Worm (Caenorhabditis elegans) whole organism, L4 larva: Measurements from ENCODE around the gene inpp-1.

Source experiments
- F49E8.2 ChIP-seq: sonication (generic microtip); optimal IDR thresholded peaks from 2 replicates; lab custom pipeline; 2016; ENCODE audit warnings: missing compliant biosample characterization, mild to moderate bottlenecking, missing genetic modification characterization, borderline replicate concordance
- aly-2 ChIP-seq: sonication (generic microtip); optimal IDR thresholded peaks from 2 replicates; lab custom pipeline; 2018; ENCODE audit warnings: missing biosample characterization, missing genetic modification characterization
- fkh-10 ChIP-seq: fragments of 150-350 bp; optimal IDR thresholded peaks from 2 replicates; lab custom pipeline; 2014; ENCODE audit warnings: missing biosample characterization, missing genetic modification reagents, missing genetic modification characterization
- lir-3 ChIP-seq: sonication (generic microtip); optimal IDR thresholded peaks from 2 replicates; lab custom pipeline; 2016; ENCODE audit warnings: mild to moderate bottlenecking, missing genetic modification characterization, missing compliant biosample characterization
- mep-1 ChIP-seq: fragments of 150-350 bp; sonication (generic microtip); optimal IDR thresholded peaks from 3 replicates; lab custom pipeline; 2014; ENCODE audit warnings: missing biosample characterization, missing genetic modification characterization
- nhr-237 ChIP-seq: sonication (generic microtip); optimal IDR thresholded peaks from 2 replicates; lab custom pipeline; 2017; ENCODE audit warnings: missing biosample characterization, missing genetic modification characterization
- nhr-6 ChIP-seq: fragments of 150-350 bp; optimal IDR thresholded peaks from 2 replicates; lab custom pipeline; 2014; ENCODE audit warnings: missing biosample characterization, missing genetic modification characterization
- nhr-76 ChIP-seq: fragments of 150-350 bp; optimal IDR thresholded peaks from 2 replicates; lab custom pipeline; 2014; ENCODE audit warnings: missing biosample characterization, missing genetic modification characterization
- nhr-77 ChIP-seq: fragments of 150-350 bp; optimal IDR thresholded peaks from 2 replicates; lab custom pipeline; 2014; ENCODE audit warnings: missing biosample characterization, missing genetic modification characterization
- snpc-4 ChIP-seq: fragments of 150-350 bp; optimal IDR thresholded peaks from 2 replicates; lab custom pipeline; 2014; ENCODE audit warnings: missing biosample characterization, missing genetic modification characterization
- unc-62 ChIP-seq, 3 experiments: fragments of 150-350 bp in 1 of 3; sonication (generic microtip); optimal IDR thresholded peaks in 2 of 3; peaks in 1 of 3; 1 replicate in 1 of 3; 2 replicates in 2 of 3; lab custom pipeline; 2014 to 2017; ENCODE audit warnings: missing biosample characterization in 3 of 3, missing genetic modification characterization in 3 of 3, missing genetic modification reagents in 3 of 3, missing genotype in 1 of 3
- vab-7 ChIP-seq: fragments of 200-800 bp; sonication (Bioruptor generic); IDR thresholded peaks from 2 replicates; pipeline ENCODE4 v1.3.6; 2022; ENCODE audit warnings: missing genetic modification reagents, missing genetic modification characterization, missing compliant biosample characterization
- zag-1 ChIP-seq: fragments of 150-350 bp; optimal IDR thresholded peaks from 2 replicates; lab custom pipeline; 2014; ENCODE audit warnings: missing biosample characterization, missing genetic modification characterization

ce11 chrIV:10764206-10764605 is 9.5 kb downstream of the inpp-1 start, which contains the start of gene T25B9.11:
- TF ChIP-seq aly-2 (tag; lab: Kevin White, UChicago) (no peak), unc-62 (GFP tag; optimal IDR thresholded peaks at IDR 0.05 in 1 of 2; lab: Kevin White, UChicago) (no peak), unc-62 (tag; optimal IDR thresholded peaks at IDR 0.05; lab: Kevin White, UChicago) (no peak), mep-1 (tag; lab: Kevin White, UChicago) (no peak), fkh-10 (GFP tag; lab: Kevin White, UChicago) (no peak), lir-3 (no peak), F49E8.2 (tag; lab: Kevin White, UChicago) (no peak), nhr-237 (tag; lab: Kevin White, UChicago) (no peak), zag-1 (no peak), nhr-77 (no peak), nhr-6 (tag; lab: Kevin White, UChicago) (no peak), nhr-76 (tag; lab: Kevin White, UChicago) (no peak), snpc-4 (tag; lab: Kevin White, UChicago) (no peak), vab-7 (GFP tag; lab: Robert Waterston, UW) (no peak)
